Fruit fly (Drosophila melanogaster): Measurements from ENCODE around the gene Fip1.

Fip1 gene

DNA sequence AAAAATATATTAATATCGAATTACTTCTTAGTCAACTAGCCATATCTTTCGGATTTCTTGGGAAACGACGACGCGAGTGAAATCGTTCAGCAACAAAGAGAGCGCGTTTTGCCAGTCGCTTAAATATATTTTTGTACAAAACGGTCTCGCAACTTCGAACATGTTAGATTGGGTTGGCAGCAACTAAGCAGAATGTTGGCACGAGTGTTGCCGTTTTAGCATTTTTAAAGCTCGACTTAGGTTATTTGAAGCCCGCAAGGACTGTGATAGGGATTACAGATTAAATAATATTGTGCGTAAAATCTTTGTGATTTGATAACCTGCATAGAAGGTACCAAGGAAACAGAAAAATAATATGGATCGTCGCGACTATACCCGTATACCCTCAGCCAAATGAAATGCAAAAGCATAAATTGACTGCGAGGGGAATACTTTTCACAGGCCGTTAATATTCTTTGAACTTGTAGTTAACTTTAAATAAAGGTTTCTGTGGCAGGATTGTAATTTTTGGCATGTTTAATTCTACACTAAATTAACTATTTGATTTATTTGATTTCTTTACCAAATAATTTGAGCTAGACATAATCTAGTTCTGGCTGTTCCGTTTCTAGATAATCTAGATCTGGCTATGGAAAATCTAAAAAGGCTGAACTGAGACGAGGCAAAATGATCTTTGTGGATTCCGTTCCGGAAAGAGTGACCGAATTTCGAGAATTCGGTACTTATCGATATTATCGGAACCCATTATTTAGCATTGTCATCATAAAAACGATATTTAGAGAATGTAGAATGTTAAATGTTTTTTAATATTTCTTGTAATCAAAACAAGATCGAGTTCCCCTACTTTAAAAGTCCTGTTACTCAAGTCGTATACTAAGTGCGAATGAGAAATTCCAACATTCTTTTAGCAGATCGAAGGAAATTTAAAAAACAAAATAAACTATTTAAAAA, 5.5 kb upstream of the Fip1 start, which contains the start of gene CG31523 (continued):
- no peak for TF ChIP-seq chm (GFP tag; IDR thresholded peaks at IDR 0.05)
- no peak for TF ChIP-seq CG3065 (GFP tag; optimal IDR thresholded peaks at IDR 0.05)
- no peak for TF ChIP-seq bigmax (GFP tag; optimal IDR thresholded peaks at IDR 0.05)
- no peak for TF ChIP-seq C15 (GFP tag; IDR thresholded peaks at IDR 0.05)
- TF ChIP-seq amos (GFP tag; IDR thresholded peaks at IDR 0.05; ENCODE audit: partially characterized antibody), result peak; percentile 85
- no peak for TF ChIP-seq CG13775 (GFP tag; optimal IDR thresholded peaks at IDR 0.05)
- TF ChIP-seq CG4820 (GFP tag; optimal IDR thresholded peaks at IDR 0.05), result no peak
- TF ChIP-seq hkb (optimal IDR thresholded peaks at IDR 0.05), result no peak
- no peak for TF ChIP-seq hkb (GFP tag; IDR thresholded peaks at IDR 0.05)
- peak; percentile 23 for TF ChIP-seq Dp (GFP tag; optimal IDR thresholded peaks at IDR 0.05)
- peak; percentile 21 for TF ChIP-seq CG30020 (tag; optimal IDR thresholded peaks at IDR 0.05)
- TF ChIP-seq abd-A (tag; optimal IDR thresholded peaks at IDR 0.05), result no peak
- TF ChIP-seq crol (GFP tag; IDR thresholded peaks at IDR 0.05), result no peak
- peak; percentile 62; the same call in 2 of the 3 replicates for TF ChIP-seq zen2 (GFP tag; IDR thresholded peaks at IDR 0.05; ENCODE audit: partially characterized antibody)
- TF ChIP-seq CG5245 (GFP tag; optimal IDR thresholded peaks at IDR 0.05), result no peak
- TF ChIP-seq CG32767 (GFP tag; IDR thresholded peaks at IDR 0.05), result no peak
- TF ChIP-seq CG13424 (tag; optimal IDR thresholded peaks at IDR 0.05), result no peak
- TF ChIP-seq grn (GFP tag; optimal IDR thresholded peaks at IDR 0.05), result no peak
- peak; percentile 11 for TF ChIP-seq Sox100B (GFP tag; optimal IDR thresholded peaks at IDR 0.05)
- peak; percentile 12 for TF ChIP-seq CG14710 (tag; optimal IDR thresholded peaks at IDR 0.05)
- TF ChIP-seq run (tag; optimal IDR thresholded peaks at IDR 0.05), result no peak
- TF ChIP-seq CG7556 (GFP tag; optimal IDR thresholded peaks at IDR 0.05), result no peak
- TF ChIP-seq unc-4 (GFP tag; IDR thresholded peaks at IDR 0.05; ENCODE audit: partially characterized antibody), result peak; percentile 63
- TF ChIP-seq fd3F (GFP tag; optimal IDR thresholded peaks at IDR 0.05), result no peak
- no peak for TF ChIP-seq CG1602 (GFP tag; optimal IDR thresholded peaks at IDR 0.05)
- no peak for TF ChIP-seq B-H1 (GFP tag; IDR thresholded peaks at IDR 0.05)
- TF ChIP-seq maf-S (GFP tag; optimal IDR thresholded peaks at IDR 0.05), result no peak
- no peak for TF ChIP-seq Doc2 (GFP tag; IDR thresholded peaks at IDR 0.05)
- no peak for TF ChIP-seq Asciz (GFP tag; optimal IDR thresholded peaks at IDR 0.05)
- no peak for TF ChIP-seq gcm (GFP tag; optimal IDR thresholded peaks at IDR 0.05)
- TF ChIP-seq Elba2 (GFP tag; optimal IDR thresholded peaks at IDR 0.05), result no peak
- no peak for TF ChIP-seq CG15601 (tag; optimal IDR thresholded peaks at IDR 0.05)
- peak; percentile 77 for TF ChIP-seq Scr (GFP tag; IDR thresholded peaks at IDR 0.05; ENCODE audit: partially characterized antibody)
- TF ChIP-seq chif (GFP tag; optimal IDR thresholded peaks at IDR 0.05), result no peak
- TF ChIP-seq gsb-n (tag; optimal IDR thresholded peaks at IDR 0.05), result no peak
- TF ChIP-seq corto (GFP tag; optimal IDR thresholded peaks at IDR 0.05), result peak; percentile 51
- peak; percentile 14 for TF ChIP-seq CG30403 (GFP tag; optimal IDR thresholded peaks at IDR 0.05)
- TF ChIP-seq CG16813 (GFP tag; IDR thresholded peaks at IDR 0.05; ENCODE audit: partially characterized antibody), result peak; percentile 76
- no peak for TF ChIP-seq gcm2 (GFP tag; optimal IDR thresholded peaks at IDR 0.05)
- no peak for TF ChIP-seq Fer1 (GFP tag; optimal IDR thresholded peaks at IDR 0.05)
- TF ChIP-seq Med (GFP tag), result peak; percentile 23
- peak; percentile 48 for TF ChIP-seq nmo (GFP tag; optimal IDR thresholded peaks at IDR 0.05)
- no peak for TF ChIP-seq yki (optimal IDR thresholded peaks at IDR 0.05)
- TF ChIP-seq odd (GFP tag; optimal IDR thresholded peaks at IDR 0.05), result no peak
